Worm (Caenorhabditis elegans) whole organism, L4/young adult: ENCODE measurements around the gene clec-67.

ENCODE experiments used
- W03F9.2 ChIP-seq: fragments of 150-350 bp; optimal IDR thresholded peaks from 2 replicates; lab custom pipeline; 2014; ENCODE audit warnings: missing biosample characterization, missing genetic modification characterization
- him-1 ChIP-seq: sonication (generic microtip); optimal IDR thresholded peaks from 2 replicates; lab custom pipeline; 2016; ENCODE audit warnings: missing genotype, missing genetic modification reagents, missing genetic modification characterization, missing compliant biosample characterization

- TF ChIP-seq W03F9.2 (no peak), him-1 (tag; lab: Kevin White, UChicago) (no peak)
These were observed 48.3 kb upstream of the clec-67 start, which contains the start of gene F37C4.5 for ce11 chrIV:3873706-3874105.
